Worm (Caenorhabditis elegans) whole organism, L3 larva: ENCODE results near the gene ZK354.2.

Experiments used
- ceh-82 ChIP-seq: fragments of 150-350 bp; optimal IDR thresholded peaks from 2 replicates; lab custom pipeline; 2014; ENCODE audit warnings: missing biosample characterization, missing genetic modification characterization
- nhr-77 ChIP-seq: fragments of 150-350 bp; optimal IDR thresholded peaks from 2 replicates; lab custom pipeline; 2014; ENCODE audit warnings: missing biosample characterization, missing genetic modification characterization

ce11 chrIV:5318835-5319303 lies 5.7 kb downstream of the ZK354.2 start, which contains the start of gene slc-46A:
- TF ChIP-seq nhr-77 (tag; lab: Kevin White, UChicago) = no peak
- no peak for TF ChIP-seq ceh-82 (tag; lab: Kevin White, UChicago)
